Worm (Caenorhabditis elegans) whole organism, mixed stage, embryonic: ENCODE data around the gene kvs-4.

Source experiments
- M03D4.4 ChIP-seq: sonication (generic microtip); optimal IDR thresholded peaks from 2 replicates; lab custom pipeline; 2017; ENCODE audit warnings: mild to moderate bottlenecking, missing genetic modification characterization, missing compliant biosample characterization
- bed-3 ChIP-seq: fragments of 200-800 bp; sonication (Bioruptor generic); optimal IDR thresholded peaks from 3 replicates; lab custom pipeline; 2018; ENCODE audit warnings: mild to moderate bottlenecking, missing genetic modification characterization, moderate library complexity, missing compliant biosample characterization
- blmp-1 ChIP-seq: fragments of 150-350 bp; optimal IDR thresholded peaks from 2 replicates; lab custom pipeline; 2014; ENCODE audit warnings: missing biosample characterization, missing genetic modification characterization
- ceh-39 ChIP-seq: fragments of 150-350 bp; optimal IDR thresholded peaks from 2 replicates; lab custom pipeline; 2014; ENCODE audit warnings: missing biosample characterization, missing genetic modification characterization
- ceh-83 ChIP-seq: fragments of 200-800 bp; sonication (Bioruptor generic); optimal IDR thresholded peaks from 2 replicates; lab custom pipeline; 2018; ENCODE audit warnings: mild to moderate bottlenecking, missing genetic modification characterization, missing compliant biosample characterization
- ces-1 ChIP-seq: fragments of 150-350 bp; optimal IDR thresholded peaks from 2 replicates; lab custom pipeline; 2014; ENCODE audit warnings: missing biosample characterization, missing genetic modification reagents, missing genetic modification characterization
- cnd-1 ChIP-seq: fragments of 200-800 bp; sonication (Bioruptor generic); optimal IDR thresholded peaks from 2 replicates; lab custom pipeline; 2018; ENCODE audit warnings: mild to moderate bottlenecking, missing genetic modification characterization, missing compliant biosample characterization
- drap-1 ChIP-seq: fragments of 200-800 bp; sonication (Bioruptor generic); optimal IDR thresholded peaks from 3 replicates; lab custom pipeline; 2018; ENCODE audit warnings: mild to moderate bottlenecking, missing genetic modification characterization, missing compliant biosample characterization
- elt-1 ChIP-seq: sonication (generic microtip); optimal IDR thresholded peaks from 2 replicates; lab custom pipeline; 2017; ENCODE audit warnings: missing genetic modification characterization, mild to moderate bottlenecking, missing compliant biosample characterization, antibody characterized with exemption, moderate library complexity, borderline replicate concordance; ENCODE audit not compliant: insufficient read depth
- elt-3 ChIP-seq: fragments of 150-350 bp; optimal IDR thresholded peaks from 2 replicates; lab custom pipeline; 2014; ENCODE audit warnings: missing biosample characterization, missing genetic modification characterization
- flh-1 ChIP-seq: fragments of 200-800 bp; sonication (Bioruptor generic); optimal IDR thresholded peaks from 2 replicates; lab custom pipeline; 2018; ENCODE audit warnings: mild to moderate bottlenecking, missing genetic modification characterization, moderate library complexity, missing compliant biosample characterization
- hlh-1 ChIP-seq: fragments of 150-350 bp; optimal IDR thresholded peaks from 2 replicates; lab custom pipeline; 2014; ENCODE audit warnings: missing biosample characterization, missing genetic modification reagents, missing genetic modification characterization
- lin-13 ChIP-seq: fragments of 150-350 bp; optimal IDR thresholded peaks from 2 replicates; lab custom pipeline; 2014; ENCODE audit warnings: missing biosample characterization, missing genetic modification characterization
- lin-32 ChIP-seq: fragments of 200-800 bp; sonication (Bioruptor generic); optimal IDR thresholded peaks from 2 replicates; lab custom pipeline; 2018; ENCODE audit warnings: mild to moderate bottlenecking, missing genetic modification characterization, missing compliant biosample characterization
- lsy-2 ChIP-seq: fragments of 150-350 bp; optimal IDR thresholded peaks from 2 replicates; lab custom pipeline; 2014; ENCODE audit warnings: missing biosample characterization, missing genetic modification characterization
- mab-5 ChIP-seq: fragments of 150-350 bp; optimal IDR thresholded peaks from 2 replicates; lab custom pipeline; 2014; ENCODE audit warnings: missing biosample characterization, missing genetic modification characterization
- mep-1 ChIP-seq: fragments of 150-350 bp; optimal IDR thresholded peaks from 2 replicates; lab custom pipeline; 2017; ENCODE audit warnings: missing biosample characterization, missing genetic modification reagents, missing genetic modification characterization, inconsistent platforms
- mls-2 ChIP-seq: sonication (generic microtip); optimal IDR thresholded peaks from 2 replicates; lab custom pipeline; 2016; ENCODE audit warnings: mild to moderate bottlenecking, missing genetic modification characterization, moderate library complexity, missing compliant biosample characterization
- nhr-12 ChIP-seq: fragments of 150-350 bp; optimal IDR thresholded peaks from 2 replicates; lab custom pipeline; 2014; ENCODE audit warnings: missing biosample characterization, missing genetic modification characterization
- nhr-2 ChIP-seq: fragments of 150-350 bp; optimal IDR thresholded peaks from 2 replicates; lab custom pipeline; 2014; ENCODE audit warnings: missing biosample characterization, missing genetic modification characterization
- nhr-237 ChIP-seq: fragments of 150-350 bp; optimal IDR thresholded peaks from 2 replicates; lab custom pipeline; 2014; ENCODE audit warnings: missing biosample characterization, missing genetic modification characterization
- nhr-28 ChIP-seq: fragments of 150-350 bp; optimal IDR thresholded peaks from 2 replicates; lab custom pipeline; 2014; ENCODE audit warnings: missing biosample characterization, missing genetic modification characterization
- nhr-76 ChIP-seq: sonication (generic microtip); optimal IDR thresholded peaks from 2 replicates; lab custom pipeline; 2017; ENCODE audit warnings: missing biosample characterization, missing genetic modification characterization
- pha-4 ChIP-seq: fragments of 150-350 bp; optimal IDR thresholded peaks from 2 replicates; lab custom pipeline; 2018; ENCODE audit warnings: missing biosample characterization, missing genetic modification reagents, missing genetic modification characterization
- sem-2 ChIP-seq: fragments of 200-800 bp; sonication (Bioruptor generic); optimal IDR thresholded peaks from 2 replicates; lab custom pipeline; 2018; ENCODE audit warnings: mild to moderate bottlenecking, missing genetic modification characterization, missing compliant biosample characterization
- snpc-4 ChIP-seq: fragments of 150-350 bp; optimal IDR thresholded peaks from 2 replicates; lab custom pipeline; 2014; ENCODE audit warnings: missing biosample characterization, missing genetic modification characterization
- sptf-1 ChIP-seq: sonication (generic microtip); optimal IDR thresholded peaks from 2 replicates; lab custom pipeline; 2017; ENCODE audit warnings: mild to moderate bottlenecking, missing genetic modification characterization, moderate library complexity, missing compliant biosample characterization
- unc-120 ChIP-seq: sonication (generic microtip); optimal IDR thresholded peaks from 2 replicates; lab custom pipeline; 2017; ENCODE audit warnings: missing genetic modification characterization, missing compliant biosample characterization; ENCODE audit not compliant: poor library complexity, severe bottlenecking
- unc-39 ChIP-seq: fragments of 150-350 bp; optimal IDR thresholded peaks from 2 replicates; lab custom pipeline; 2014; ENCODE audit warnings: missing biosample characterization, missing genetic modification characterization
- unc-62 ChIP-seq: fragments of 150-350 bp; optimal IDR thresholded peaks from 2 replicates; lab custom pipeline; 2014; ENCODE audit warnings: missing biosample characterization, missing genetic modification reagents, missing genetic modification characterization
- zip-8 ChIP-seq: fragments of 150-350 bp; optimal IDR thresholded peaks from 2 replicates; lab custom pipeline; 2014; ENCODE audit warnings: missing biosample characterization, missing genetic modification characterization
- ztf-11 ChIP-seq: fragments of 150-350 bp; optimal IDR thresholded peaks from 2 replicates; lab custom pipeline; 2014; ENCODE audit warnings: missing biosample characterization, missing genetic modification characterization

kvs-4 gene

ce11 chrIII:11032872-11033271 lies 20.5 kb downstream of the kvs-4 start, which contains the start of gene Y48A6B.9:
Y48A6B.9 (plus strand) TSS chrIII:11033172.
- TF ChIP-seq elt-1 (tag; lab: Kevin White, UChicago), result no peak
- no peak for TF ChIP-seq M03D4.4 (tag; lab: Kevin White, UChicago)
- no peak for TF ChIP-seq zip-8 (tag; lab: Kevin White, UChicago)
- no peak for TF ChIP-seq bed-3
- TF ChIP-seq snpc-4 (tag; lab: Kevin White, UChicago), result no peak
- no peak for TF ChIP-seq nhr-12 (tag; lab: Kevin White, UChicago)
- TF ChIP-seq ces-1, result no peak

- TF ChIP-seq M03D4.4 (tag; lab: Kevin White, UChicago) (no peak), lsy-2 (tag; lab: Kevin White, UChicago) (peak; percentile 96), sptf-1 (peak; percentile 28), lin-13 (tag; lab: Kevin White, UChicago) (peak; percentile 74), mep-1 (peak; percentile 74), nhr-237 (peak; percentile 58), pha-4 (tag; lab: Kevin White, UChicago) (peak; percentile 67), ces-1 (peak; percentile 34), nhr-12 (tag; lab: Kevin White, UChicago) (no peak), cnd-1 (tag; lab: Kevin White, UChicago) (no peak), unc-62 (peak; percentile 34)
Measured at ce11 chrIII:11036132-11036531, 23.8 kb downstream of the kvs-4 start.

ce11 chrIII:11036640-11037039 lies 24.3 kb downstream of the kvs-4 start, which contains the start of gene spat-2:
spat-2 (plus strand) TSS chrIII:11036940.
- TF ChIP-seq unc-62, result no peak
- TF ChIP-seq cnd-1 (tag; lab: Kevin White, UChicago), result no peak
- TF ChIP-seq ces-1, result no peak
- no peak for TF ChIP-seq pha-4 (tag; lab: Kevin White, UChicago)
- no peak for TF ChIP-seq nhr-237
- no peak for TF ChIP-seq nhr-2 (tag; lab: Kevin White, UChicago)
- no peak for TF ChIP-seq ceh-83
- no peak for TF ChIP-seq drap-1 (GFP tag; lab: Kevin White, UChicago)
- TF ChIP-seq nhr-12 (tag; lab: Kevin White, UChicago), result no peak
- no peak for TF ChIP-seq unc-120 (tag; lab: Kevin White, UChicago)
- TF ChIP-seq mls-2 (tag; lab: Kevin White, UChicago), result no peak
- no peak for TF ChIP-seq M03D4.4 (tag; lab: Kevin White, UChicago)
- TF ChIP-seq unc-39 (tag; lab: Kevin White, UChicago), result no peak
- TF ChIP-seq snpc-4 (tag; lab: Kevin White, UChicago), result no peak
- no peak for TF ChIP-seq mep-1

ce11 chrIII:11039250-11039649 lies 26.9 kb downstream of the kvs-4 start:
- TF ChIP-seq mab-5 (tag; lab: Kevin White, UChicago), result no peak
- TF ChIP-seq ceh-39 (tag; lab: Kevin White, UChicago), result no peak
- TF ChIP-seq hlh-1 (tag; lab: Kevin White, UChicago), result peak; percentile 21
- TF ChIP-seq bed-3, result no peak
- peak; percentile 46 for TF ChIP-seq mep-1
- TF ChIP-seq unc-62, result no peak
- TF ChIP-seq sem-2 (GFP tag; lab: Kevin White, UChicago), result no peak

- TF ChIP-seq lin-32 (GFP tag; lab: Kevin White, UChicago) (no peak), unc-62 (no peak), mab-5 (tag; lab: Kevin White, UChicago) (no peak), elt-3 (no peak), sptf-1 (no peak), ztf-11 (tag; lab: Kevin White, UChicago) (no peak), nhr-2 (tag; lab: Kevin White, UChicago) (no peak), cnd-1 (tag; lab: Kevin White, UChicago) (no peak), unc-120 (tag; lab: Kevin White, UChicago) (no peak), ceh-83 (no peak), nhr-28 (tag; lab: Kevin White, UChicago) (no peak)
Measured at ce11 chrIII:11040606-11041005, 28.2 kb downstream of the kvs-4 start.

- TF ChIP-seq drap-1 (GFP tag; lab: Kevin White, UChicago), result no peak
- TF ChIP-seq ceh-83, result no peak
- TF ChIP-seq blmp-1 (tag; lab: Kevin White, UChicago), result no peak
- TF ChIP-seq mep-1, result no peak
- TF ChIP-seq nhr-237, result no peak
- no peak for TF ChIP-seq flh-1 (GFP tag; lab: Kevin White, UChicago)
- no peak for TF ChIP-seq sem-2 (GFP tag; lab: Kevin White, UChicago)
- no peak for TF ChIP-seq nhr-76 (tag; lab: Kevin White, UChicago)
- no peak for TF ChIP-seq snpc-4 (tag; lab: Kevin White, UChicago)
- TF ChIP-seq hlh-1 (tag; lab: Kevin White, UChicago), result no peak
- TF ChIP-seq mab-5 (tag; lab: Kevin White, UChicago), result no peak
- no peak for TF ChIP-seq M03D4.4 (tag; lab: Kevin White, UChicago)
- no peak for TF ChIP-seq ztf-11 (tag; lab: Kevin White, UChicago)
- TF ChIP-seq sptf-1, result no peak
- no peak for TF ChIP-seq lin-32 (GFP tag; lab: Kevin White, UChicago)
- TF ChIP-seq unc-120 (tag; lab: Kevin White, UChicago), result no peak
- TF ChIP-seq mls-2 (tag; lab: Kevin White, UChicago), result no peak
- no peak for TF ChIP-seq lin-13 (tag; lab: Kevin White, UChicago)
Measured at ce11 chrIII:11045196-11045595, 32.8 kb downstream of the kvs-4 start.
